Fruit fly (Drosophila melanogaster): ENCODE data around the gene CG12502.
A peak's percentile ranks its signal among the peaks of the same experiment; 100 is the strongest.

The CG12502 gene

DNA sequence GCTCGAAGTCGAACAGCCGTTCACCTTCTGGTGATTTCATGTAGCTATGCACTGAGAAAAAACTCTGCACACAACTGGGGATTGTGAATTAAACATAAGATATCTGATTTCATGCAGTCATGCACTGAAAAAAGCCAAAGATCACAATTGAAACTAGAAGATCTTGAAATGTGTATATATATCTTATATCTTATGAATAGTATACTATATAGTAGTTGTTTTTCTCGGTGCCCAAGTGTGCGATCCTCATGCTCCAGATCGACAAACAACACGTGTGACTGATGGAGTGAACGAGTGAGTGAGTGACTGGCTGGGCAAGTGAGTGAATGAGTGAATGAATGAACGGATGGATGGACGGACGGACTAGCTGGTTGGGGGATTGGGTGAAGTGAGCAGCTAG, 43.2 kb upstream of the CG12502 start (continued):
- no peak for TF ChIP-seq Mad (GFP tag; optimal IDR thresholded peaks at IDR 0.05)
- TF ChIP-seq Sin3A (optimal IDR thresholded peaks at IDR 0.05) = no peak
- no peak for TF ChIP-seq Antp (GFP tag; optimal IDR thresholded peaks at IDR 0.05)
- TF ChIP-seq dimm (GFP tag; IDR thresholded peaks at IDR 0.05) = no peak
- peak; percentile 8; the same call in 1 of the 2 replicates for TF ChIP-seq CG3847 (GFP tag; IDR thresholded peaks at IDR 0.05)
- no peak for TF ChIP-seq CG42726 (GFP tag; IDR thresholded peaks at IDR 0.05; ENCODE audit: partially characterized antibody)
- peak; percentile 86 for TF ChIP-seq CG18262 (tag; optimal IDR thresholded peaks at IDR 0.05)
- peak; percentile 86 for TF ChIP-seq CG17359 (tag; optimal IDR thresholded peaks at IDR 0.05)
- no peak for TF ChIP-seq gfzf (GFP tag; optimal IDR thresholded peaks at IDR 0.05)
- TF ChIP-seq CG12299 (tag; optimal IDR thresholded peaks at IDR 0.05) = no peak
- peak; percentile 69 for TF ChIP-seq chm (GFP tag; IDR thresholded peaks at IDR 0.05)
- TF ChIP-seq CG17802 (tag; optimal IDR thresholded peaks at IDR 0.05) = peak; percentile 35
- peak; percentile 79 for TF ChIP-seq so (GFP tag; IDR thresholded peaks at IDR 0.05)
- TF ChIP-seq caup (GFP tag; optimal IDR thresholded peaks at IDR 0.05; ENCODE audit: severe bottlenecking) = peak; percentile 19
- peak; percentile 53 for TF ChIP-seq CG9727 (GFP tag; optimal IDR thresholded peaks at IDR 0.05)
- TF ChIP-seq dm (GFP tag; optimal IDR thresholded peaks at IDR 0.05) = peak; percentile 14
- peak; percentile 65 for TF ChIP-seq nom (GFP tag; optimal IDR thresholded peaks at IDR 0.05)
- TF ChIP-seq emc (GFP tag; optimal IDR thresholded peaks at IDR 0.05) = no peak
- TF ChIP-seq gcm (GFP tag; optimal IDR thresholded peaks at IDR 0.05) = peak; percentile 72
- TF ChIP-seq repo (GFP tag; optimal IDR thresholded peaks at IDR 0.05) = peak; percentile 22
- TF ChIP-seq Nf-YA (GFP tag; IDR thresholded peaks at IDR 0.05) = peak; percentile 74
- peak; percentile 44 for TF ChIP-seq mam (GFP tag; optimal IDR thresholded peaks at IDR 0.05)
- peak; percentile 68 for TF ChIP-seq salm (tag; optimal IDR thresholded peaks at IDR 0.05)
- no peak for TF ChIP-seq YL-1 (GFP tag; optimal IDR thresholded peaks at IDR 0.05)
- no peak for TF ChIP-seq CG16863 (GFP tag; optimal IDR thresholded peaks at IDR 0.05)
- no peak for TF ChIP-seq CG7745 (tag; optimal IDR thresholded peaks at IDR 0.05)
- no peak for TF ChIP-seq ac (GFP tag; optimal IDR thresholded peaks at IDR 0.05)
- peak; percentile 63 for TF ChIP-seq Fer3 (tag; optimal IDR thresholded peaks at IDR 0.05)
- TF ChIP-seq HHEX (GFP tag; optimal IDR thresholded peaks at IDR 0.05) = peak; percentile 76
- TF ChIP-seq luna (GFP tag; optimal IDR thresholded peaks at IDR 0.05) = no peak
- TF ChIP-seq Deaf1 (tag; optimal IDR thresholded peaks at IDR 0.05) = peak; percentile 57
- TF ChIP-seq Poxn (GFP tag; IDR thresholded peaks at IDR 0.05) = no peak
- 0 out of 3 replicates have a peak, but pooled peaks have one; percentile 48 for TF ChIP-seq CG11560 (tag; IDR thresholded peaks at IDR 0.05)
- no peak for TF ChIP-seq fu2 (GFP tag; optimal IDR thresholded peaks at IDR 0.05)
- TF ChIP-seq NFAT (GFP tag; IDR thresholded peaks at IDR 0.05) = no peak
- peak; percentile 39; the same call in 1 of the 2 replicates for TF ChIP-seq E2f2 (GFP tag; IDR thresholded peaks at IDR 0.05)
- TF ChIP-seq CG9817 (tag; optimal IDR thresholded peaks at IDR 0.05) = peak; percentile 33
- TF ChIP-seq lbe (GFP tag; optimal IDR thresholded peaks at IDR 0.05) = peak; percentile 41
- TF ChIP-seq CG10431 (GFP tag; optimal IDR thresholded peaks at IDR 0.05) = peak; percentile 44
- 0 out of 3 replicates have a peak, but pooled peaks have one; percentile 42 for TF ChIP-seq C15 (GFP tag; IDR thresholded peaks at IDR 0.05)
- peak; percentile 25 for TF ChIP-seq kni (GFP tag; optimal IDR thresholded peaks at IDR 0.05)
- peak; percentile 77 for TF ChIP-seq CG5180 (GFP tag; optimal IDR thresholded peaks at IDR 0.05)
- TF ChIP-seq CG11696 (GFP tag; IDR thresholded peaks at IDR 0.05) = peak; percentile 68
- peak; percentile 33 for TF ChIP-seq schlank (tag; optimal IDR thresholded peaks at IDR 0.05)
- TF ChIP-seq CG15696 (tag; optimal IDR thresholded peaks at IDR 0.05) = peak; percentile 68
- 0 out of 2 replicates have a peak, but pooled peaks have one; percentile 39 for TF ChIP-seq Gsc (GFP tag; IDR thresholded peaks at IDR 0.05)
- no peak for TF ChIP-seq Dll (GFP tag; IDR thresholded peaks at IDR 0.05; ENCODE audit: partially characterized antibody)
- TF ChIP-seq run (tag; optimal IDR thresholded peaks at IDR 0.05) = peak; percentile 62
- peak; percentile 35; the same call in 1 of the 3 replicates for TF ChIP-seq croc (GFP tag; conservative IDR thresholded peaks at IDR 0.05)
- peak; percentile 40 for TF ChIP-seq CG12659 (GFP tag; optimal IDR thresholded peaks at IDR 0.05)
- TF ChIP-seq dmrt99B (tag; optimal IDR thresholded peaks at IDR 0.05) = peak; percentile 86
